Fruit fly (Drosophila melanogaster): ENCODE results near the gene Nrx-1.

Nrx-1 gene

DNA sequence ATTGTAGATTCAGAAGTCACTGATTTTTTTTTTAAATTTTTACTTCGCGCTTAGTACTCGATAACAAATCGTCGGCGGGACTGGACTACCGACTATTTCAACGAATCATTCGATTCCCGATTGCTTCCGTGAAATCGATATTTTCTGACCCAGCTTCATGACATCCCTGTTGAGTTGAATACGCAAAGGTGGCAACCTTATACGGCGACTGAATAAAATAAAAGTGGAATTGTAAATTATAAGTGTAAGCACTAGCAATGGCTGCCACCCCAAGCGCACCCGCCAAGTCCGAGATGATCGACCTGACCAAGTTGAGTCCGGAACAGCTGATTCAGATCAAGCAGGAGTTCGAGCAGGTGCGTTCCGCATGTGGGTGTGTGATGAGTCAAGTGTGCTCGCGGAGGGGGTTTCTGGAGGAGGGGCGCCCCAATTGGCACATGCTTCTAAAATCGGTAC, 18.8 kb downstream of the Nrx-1 start, which contains the start of gene Pfdn5 (continued):
- no peak for TF ChIP-seq CG1024 (GFP tag; IDR thresholded peaks at IDR 0.05)
- no peak for TF ChIP-seq sens-2 (GFP tag; IDR thresholded peaks at IDR 0.05)
- no peak for TF ChIP-seq psq (GFP tag; optimal IDR thresholded peaks at IDR 0.05)
- no peak for TF ChIP-seq Nf-YA (GFP tag; IDR thresholded peaks at IDR 0.05)
- TF ChIP-seq peb (GFP tag; IDR thresholded peaks at IDR 0.05): no peak
- TF ChIP-seq CG5245 (GFP tag; optimal IDR thresholded peaks at IDR 0.05): no peak
- no peak for TF ChIP-seq CG8478 (optimal IDR thresholded peaks at IDR 0.05)
- TF ChIP-seq Usf (GFP tag; optimal IDR thresholded peaks at IDR 0.05): no peak
- TF ChIP-seq fd96Cb (tag; optimal IDR thresholded peaks at IDR 0.05): no peak
- TF ChIP-seq Ravus (GFP tag; IDR thresholded peaks at IDR 0.05): no peak
- no peak for TF ChIP-seq Atf3 (GFP tag; optimal IDR thresholded peaks at IDR 0.05)
- TF ChIP-seq CG11560 (tag; IDR thresholded peaks at IDR 0.05): peak; percentile 99
- TF ChIP-seq her (GFP tag; optimal IDR thresholded peaks at IDR 0.05): no peak
- peak; percentile 38 for TF ChIP-seq B-H2 (GFP tag; optimal IDR thresholded peaks at IDR 0.05)
- peak; percentile 44 for TF ChIP-seq Sin3A (optimal IDR thresholded peaks at IDR 0.05)
- TF ChIP-seq CG6791 (GFP tag; IDR thresholded peaks at IDR 0.05; ENCODE audit: partially characterized antibody): peak; percentile 90
- TF ChIP-seq tna (GFP tag; IDR thresholded peaks at IDR 0.05; ENCODE audit: partially characterized antibody): peak; percentile 87
- peak; percentile 5 for TF ChIP-seq fu2 (GFP tag; optimal IDR thresholded peaks at IDR 0.05)
- no peak for TF ChIP-seq CG3726 (GFP tag; IDR thresholded peaks at IDR 0.05)
- TF ChIP-seq bigmax (GFP tag; optimal IDR thresholded peaks at IDR 0.05): peak; percentile 15
- TF ChIP-seq Med (GFP tag): peak; percentile 87
- TF ChIP-seq inv (GFP tag; IDR thresholded peaks at IDR 0.05; ENCODE audit: partially characterized antibody): peak; percentile 69
- TF ChIP-seq otp (GFP tag; IDR thresholded peaks at IDR 0.05): no peak
- TF ChIP-seq CG4707 (GFP tag; optimal IDR thresholded peaks at IDR 0.05): no peak
- TF ChIP-seq CG14050 (GFP tag; IDR thresholded peaks at IDR 0.05): no peak
- TF ChIP-seq Sox102F (GFP tag; optimal IDR thresholded peaks at IDR 0.05): no peak
- no peak for TF ChIP-seq Rfx (GFP tag; IDR thresholded peaks at IDR 0.05)
- peak; percentile 50 for TF ChIP-seq CG10267 (tag; optimal IDR thresholded peaks at IDR 0.05)
- TF ChIP-seq CG34224 (GFP tag; IDR thresholded peaks at IDR 0.05; ENCODE audit: partially characterized antibody): peak; percentile 88
- TF ChIP-seq Sry-β (GFP tag; optimal IDR thresholded peaks at IDR 0.05): peak; percentile 60
- no peak for TF ChIP-seq ara (GFP tag; IDR thresholded peaks at IDR 0.05)
- no peak for TF ChIP-seq aop (GFP tag; IDR thresholded peaks at IDR 0.05)
- peak; percentile 70 for TF ChIP-seq zen2 (GFP tag; IDR thresholded peaks at IDR 0.05; ENCODE audit: partially characterized antibody)
- TF ChIP-seq Scr (GFP tag; IDR thresholded peaks at IDR 0.05; ENCODE audit: partially characterized antibody): peak; percentile 78
- no peak for TF ChIP-seq Adf1 (GFP tag; IDR thresholded peaks at IDR 0.05)
- 0 out of 4 replicates have a peak, but pooled peaks have one; percentile 56 for TF ChIP-seq chinmo (GFP tag; IDR thresholded peaks at IDR 0.05; ENCODE audit: partially characterized antibody)
- no peak for TF ChIP-seq CG15269 (tag; optimal IDR thresholded peaks at IDR 0.05)
- no peak for TF ChIP-seq CG6654 (GFP tag; optimal IDR thresholded peaks at IDR 0.05)
- TF ChIP-seq CG12219 (GFP tag; optimal IDR thresholded peaks at IDR 0.05): no peak
- peak; percentile 38 for TF ChIP-seq CG9797 (GFP tag; optimal IDR thresholded peaks at IDR 0.05)
- TF ChIP-seq gsb (GFP tag; IDR thresholded peaks at IDR 0.05): no peak
- TF ChIP-seq wek (GFP tag; optimal IDR thresholded peaks at IDR 0.05): no peak
- TF ChIP-seq kay (GFP tag; optimal IDR thresholded peaks at IDR 0.05): peak; percentile 93
- no peak for TF ChIP-seq CG18599 (GFP tag; optimal IDR thresholded peaks at IDR 0.05)
- no peak for TF ChIP-seq dimm (GFP tag; IDR thresholded peaks at IDR 0.05)
- TF ChIP-seq CG15601 (tag; optimal IDR thresholded peaks at IDR 0.05): peak; percentile 99
- TF ChIP-seq TFAM (GFP tag; optimal IDR thresholded peaks at IDR 0.05): no peak
- no peak for TF ChIP-seq sc (optimal IDR thresholded peaks at IDR 0.05)
- TF ChIP-seq sc (GFP tag; optimal IDR thresholded peaks at IDR 0.05): no peak
- TF ChIP-seq Ets97D (GFP tag; optimal IDR thresholded peaks at IDR 0.05): peak; percentile 78
- peak; percentile 90 for TF ChIP-seq crol (GFP tag; IDR thresholded peaks at IDR 0.05)
- TF ChIP-seq CG1529 (GFP tag; optimal IDR thresholded peaks at IDR 0.05): no peak

Measured in whole organism, embryonic.